Worm (Caenorhabditis elegans) whole organism, L2 larva: ENCODE data around the gene pals-16.

ENCODE experiments used
- R02D3.7 ChIP-seq: fragments of 150-350 bp; optimal IDR thresholded peaks from 2 replicates; lab custom pipeline; 2014; ENCODE audit warnings: missing biosample characterization, missing genetic modification characterization
- nhr-77 ChIP-seq: fragments of 150-350 bp; optimal IDR thresholded peaks from 2 replicates; lab custom pipeline; 2014; ENCODE audit warnings: missing biosample characterization, missing genetic modification characterization
- ztf-4 ChIP-seq: fragments of 150-350 bp; optimal IDR thresholded peaks from 2 replicates; lab custom pipeline; 2014; ENCODE audit warnings: missing biosample characterization, missing genetic modification characterization

DNA sequence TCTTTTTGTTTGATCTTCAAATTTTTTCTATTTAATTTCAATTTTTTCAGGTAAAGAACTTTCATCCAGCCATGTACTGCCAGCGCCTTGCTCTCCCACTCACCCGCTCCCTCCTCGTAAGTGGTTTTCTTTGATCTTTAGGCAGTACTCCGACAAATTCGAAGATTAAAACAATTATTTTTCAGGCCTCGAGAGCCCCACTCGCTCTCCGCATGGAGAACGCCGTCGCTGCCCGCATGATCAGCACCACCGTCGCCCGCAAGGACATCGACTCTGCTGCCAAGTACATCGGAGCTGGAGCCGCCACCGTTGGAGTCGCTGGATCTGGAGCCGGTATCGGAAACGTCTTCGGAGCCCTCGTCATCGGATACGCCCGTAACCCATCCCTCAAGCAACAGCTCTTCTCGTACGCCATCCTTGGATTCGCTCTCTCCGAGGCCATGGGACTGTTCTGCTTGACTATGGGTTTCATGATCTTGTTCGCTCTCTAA is 19.4 kb downstream of the pals-16 start, which contains the start of gene Y82E9BR.3:
- TF ChIP-seq ztf-4 (tag; lab: Kevin White, UChicago) (no peak), nhr-77 (tag; lab: Kevin White, UChicago) (no peak), R02D3.7 (tag; lab: Kevin White, UChicago) (no peak)
